Worm (Caenorhabditis elegans): Measurements from ENCODE around the gene B0034.7.

Gene B0034.7

ce11 chrII:5951745-5952144 lies 9.7 kb upstream of the B0034.7 start:
- TF ChIP-seq dsc-1 (tag; optimal IDR thresholded peaks at IDR 0.05): peak; percentile 20
- peak; percentile 22 for TF ChIP-seq egl-13 (tag; optimal IDR thresholded peaks at IDR 0.05)
- TF ChIP-seq nhr-77 (tag; optimal IDR thresholded peaks at IDR 0.05): no peak
- no peak for TF ChIP-seq nhr-237 (tag; optimal IDR thresholded peaks at IDR 0.05)
- TF ChIP-seq nhr-71 (tag; optimal IDR thresholded peaks at IDR 0.05): peak; percentile 6
- TF ChIP-seq vab-15 (tag; optimal IDR thresholded peaks at IDR 0.05): no peak

ce11 chrII:5952214-5952613 lies 9.2 kb upstream of the B0034.7 start:
- TF ChIP-seq mef-2 (tag; optimal IDR thresholded peaks at IDR 0.05) (no peak), fkh-8 (tag; optimal IDR thresholded peaks at IDR 0.05) (peak; percentile 38), grh-1 (GFP tag; IDR thresholded peaks at IDR 0.05) (no peak), swsn-7 (tag; optimal IDR thresholded peaks at IDR 0.05) (peak; percentile 11), ceh-8 (GFP tag; optimal IDR thresholded peaks at IDR 0.05) (peak; percentile 28), dsc-1 (tag; optimal IDR thresholded peaks at IDR 0.05) (peak; percentile 73), lsy-2 (tag; optimal IDR thresholded peaks at IDR 0.05) (peak in 1 of 2 experiments; percentile 27), lin-14 (GFP tag; optimal IDR thresholded peaks at IDR 0.05) (peak; percentile 64), nhr-47 (tag; optimal IDR thresholded peaks at IDR 0.05) (peak; percentile 57), unc-86 (tag; optimal IDR thresholded peaks at IDR 0.05) (peak; percentile 28)

- TF ChIP-seq sox-4 (tag; optimal IDR thresholded peaks at IDR 0.05) (peak; percentile 4), mef-2 (tag; optimal IDR thresholded peaks at IDR 0.05) (no peak), fkh-10 (GFP tag; optimal IDR thresholded peaks at IDR 0.05) (peak; percentile 6), nhr-85 (tag) (no peak), ceh-63 (GFP tag; optimal IDR thresholded peaks at IDR 0.05) (no peak), C34B4.2 (tag; optimal IDR thresholded peaks at IDR 0.05) (no peak), aly-2 (tag; optimal IDR thresholded peaks at IDR 0.05) (no peak), ets-5 (GFP tag; IDR thresholded peaks at IDR 0.05) (no peak), nhr-84 (tag; optimal IDR thresholded peaks at IDR 0.05) (no peak), skn-1 (tag; optimal IDR thresholded peaks at IDR 0.05) (no peak), dsc-1 (tag; optimal IDR thresholded peaks at IDR 0.05) (peak; percentile 78), C04F5.9 (tag; optimal IDR thresholded peaks at IDR 0.05) (no peak), swsn-7 (tag; optimal IDR thresholded peaks at IDR 0.05) (no peak), mab-9 (GFP tag; IDR thresholded peaks at IDR 0.05) (no peak), ces-1 (GFP tag; optimal IDR thresholded peaks at IDR 0.05) (no peak), elt-2 (tag; optimal IDR thresholded peaks at IDR 0.05) (no peak), ama-1 (optimal IDR thresholded peaks at IDR 0.05) (no peak), hlh-4 (tag; optimal IDR thresholded peaks at IDR 0.05) (no peak), nhr-76 (tag; optimal IDR thresholded peaks at IDR 0.05) (no peak), nhr-11 (tag; optimal IDR thresholded peaks at IDR 0.05) (no peak), nhr-237 (tag; optimal IDR thresholded peaks at IDR 0.05) (no peak), efl-1 (optimal IDR thresholded peaks at IDR 0.05) (no peak), efl-1 (GFP tag; optimal IDR thresholded peaks at IDR 0.05 in 1 of 2) (no peak), lin-35 (GFP tag; optimal IDR thresholded peaks at IDR 0.05) (no peak), fkh-8 (tag; optimal IDR thresholded peaks at IDR 0.05) (peak; percentile 4), xbp-1 (tag; optimal IDR thresholded peaks at IDR 0.05) (no peak), jun-1 (tag; optimal IDR thresholded peaks at IDR 0.05) (no peak), pag-3 (tag; optimal IDR thresholded peaks at IDR 0.05; ENCODE audit: borderline replicate concordance, insufficient read depth) (no peak), alr-1 (tag; optimal IDR thresholded peaks at IDR 0.05; ENCODE audit: borderline replicate concordance) (no peak), unc-30 (tag; optimal IDR thresholded peaks at IDR 0.05) (no peak), lin-14 (GFP tag; optimal IDR thresholded peaks at IDR 0.05) (peak; percentile 74), unc-86 (tag; optimal IDR thresholded peaks at IDR 0.05) (peak; percentile 45), pax-3 (tag; optimal IDR thresholded peaks at IDR 0.05) (peak; percentile 2), nhr-28 (tag; optimal IDR thresholded peaks at IDR 0.05) (no peak), pqm-1 (tag; optimal IDR thresholded peaks at IDR 0.05) (no peak), hlh-17 (GFP tag; optimal IDR thresholded peaks at IDR 0.05; ENCODE audit: borderline replicate concordance) (no peak), lsy-2 (tag; optimal IDR thresholded peaks at IDR 0.05) (peak in 1 of 2 experiments; percentile 29), ztf-4 (tag; optimal IDR thresholded peaks at IDR 0.05) (peak; percentile 20), snpc-4 (tag; optimal IDR thresholded peaks at IDR 0.05) (no peak), sup-37 (GFP tag; optimal IDR thresholded peaks at IDR 0.05) (no peak), zip-4 (GFP tag; optimal IDR thresholded peaks at IDR 0.05) (no peak), nhr-12 (tag; optimal IDR thresholded peaks at IDR 0.05) (no peak)
Observed at ce11 chrII:5955638-5956167, 5.7 kb upstream of the B0034.7 start.
